Fruit fly (Drosophila melanogaster) whole organism, prepupa: ENCODE measurements around the gene rho-4.

ENCODE experiments used
- Blimp-1 ChIP-seq: fragments of 200-800 bp; sonication (Bioruptor generic); optimal IDR thresholded peaks from 3 replicates; lab custom pipeline; 2017; ENCODE audit warnings: missing biosample characterization, missing genetic modification characterization, mild to moderate bottlenecking, moderate library complexity, missing genetic modification reagents
- CG10631 ChIP-seq: fragments of 200-800 bp; sonication (Bioruptor generic); optimal IDR thresholded peaks from 2 replicates; lab custom pipeline; 2016; ENCODE audit warnings: missing biosample characterization, missing genetic modification characterization
- CG10669 ChIP-seq: fragments of 200-800 bp; sonication (Bioruptor generic); optimal IDR thresholded peaks from 3 replicates; lab custom pipeline; 2018; ENCODE audit warnings: missing biosample characterization, mild to moderate bottlenecking, missing genetic modification characterization, moderate library complexity
- CG11762 ChIP-seq: fragments of 200-800 bp; sonication (Bioruptor generic); optimal IDR thresholded peaks from 3 replicates; lab custom pipeline; 2016; ENCODE audit warnings: missing biosample characterization, missing genetic modification characterization; ENCODE audit not compliant: insufficient read depth
- CG11902 ChIP-seq: fragments of 200-800 bp; sonication (Bioruptor generic); optimal IDR thresholded peaks from 3 replicates; lab custom pipeline; 2016; ENCODE audit warnings: missing biosample characterization, missing genetic modification characterization
- CG15336 ChIP-seq: fragments of 200-800 bp; sonication (Bioruptor generic); IDR thresholded peaks from 2 replicates; pipeline ENCODE4 v1.3.6; 2022; ENCODE audit warnings: missing biosample characterization, missing genetic modification characterization
- CG1621 ChIP-seq: fragments of 200-800 bp; sonication (Bioruptor generic); optimal IDR thresholded peaks from 3 replicates; lab custom pipeline; 2018; ENCODE audit warnings: missing biosample characterization, mild to moderate bottlenecking, missing genetic modification characterization
- CG31627 ChIP-seq: fragments of 200-800 bp; sonication (Bioruptor generic); optimal IDR thresholded peaks from 3 replicates; lab custom pipeline; 2016; ENCODE audit warnings: missing biosample characterization, missing genetic modification characterization
- CG34406 ChIP-seq: fragments of 200-800 bp; sonication (Bioruptor generic); optimal IDR thresholded peaks from 3 replicates; lab custom pipeline; 2016; ENCODE audit warnings: missing biosample characterization, missing genetic modification characterization
- CG6163 ChIP-seq: fragments of 200-800 bp; sonication (Bioruptor generic); IDR thresholded peaks from 3 replicates; pipeline ENCODE4 v1.3.6; 2022; ENCODE audit warnings: missing biosample characterization, missing genetic modification characterization
- CG6276 ChIP-seq: fragments of 200-800 bp; sonication (Bioruptor generic); optimal IDR thresholded peaks from 2 replicates; lab custom pipeline; 2017; ENCODE audit warnings: missing biosample characterization, mild to moderate bottlenecking, missing genetic modification characterization
- CG6792 ChIP-seq: fragments of 200-800 bp; sonication (Bioruptor generic); optimal IDR thresholded peaks from 3 replicates; lab custom pipeline; 2016; ENCODE audit warnings: missing biosample characterization, missing genetic modification characterization
- CG6808 ChIP-seq: fragments of 200-800 bp; sonication (Bioruptor generic); optimal IDR thresholded peaks from 3 replicates; lab custom pipeline; 2017; ENCODE audit warnings: missing biosample characterization, missing genetic modification characterization, mild to moderate bottlenecking, moderate library complexity, missing genetic modification reagents
- CG6854 ChIP-seq: fragments of 200-800 bp; sonication (Bioruptor generic); optimal IDR thresholded peaks from 2 replicates; lab custom pipeline; 2017; ENCODE audit warnings: missing biosample characterization, mild to moderate bottlenecking, missing genetic modification characterization
- CG7368 ChIP-seq: fragments of 200-800 bp; sonication (Bioruptor generic); optimal IDR thresholded peaks from 3 replicates; lab custom pipeline; 2016; ENCODE audit warnings: missing biosample characterization, missing genetic modification characterization
- CG8119 ChIP-seq: fragments of 200-800 bp; sonication (Bioruptor generic); IDR thresholded peaks from 3 replicates; pipeline ENCODE4 v1.3.6; 2022; ENCODE audit warnings: missing biosample characterization, missing genetic modification characterization
- CG8319 ChIP-seq: fragments of 200-800 bp; sonication (Bioruptor generic); optimal IDR thresholded peaks from 3 replicates; lab custom pipeline; 2016; ENCODE audit warnings: missing biosample characterization, missing genetic modification characterization
- CG8632 ChIP-seq: fragments of 200-800 bp; sonication (Bioruptor generic); optimal IDR thresholded peaks from 3 replicates; lab custom pipeline; 2016; ENCODE audit warnings: missing biosample characterization, missing genetic modification characterization
- CG9139 ChIP-seq: fragments of 200-800 bp; sonication (Bioruptor generic); optimal IDR thresholded peaks from 3 replicates; lab custom pipeline; 2017; ENCODE audit warnings: missing biosample characterization, mild to moderate bottlenecking, missing genetic modification characterization
- Eip75B ChIP-seq: fragments of 200-800 bp; sonication (Bioruptor generic); optimal IDR thresholded peaks from 3 replicates; lab custom pipeline; 2016; ENCODE audit warnings: missing biosample characterization, missing genetic modification characterization
- Eip78C ChIP-seq: fragments of 200-800 bp; sonication (Bioruptor generic); peaks from one replicate; lab custom pipeline; 2016; ENCODE audit warnings: missing biosample characterization, missing genetic modification characterization
- Eip93F ChIP-seq: fragments of 200-800 bp; sonication (Bioruptor generic); optimal IDR thresholded peaks from 2 replicates; lab custom pipeline; 2016; ENCODE audit warnings: missing biosample characterization, mild to moderate bottlenecking, missing genetic modification characterization
- Ets21C ChIP-seq: fragments of 200-800 bp; sonication (Bioruptor generic); optimal IDR thresholded peaks from 3 replicates; lab custom pipeline; 2016; ENCODE audit warnings: missing biosample characterization, missing genetic modification characterization
- Ets96B ChIP-seq: fragments of 200-800 bp; optimal IDR thresholded peaks from 2 replicates; lab custom pipeline; 2019; ENCODE audit warnings: missing biosample characterization, mild to moderate bottlenecking, missing genetic modification characterization, moderate library complexity
- Gug ChIP-seq: fragments of 200-800 bp; sonication (Bioruptor generic); IDR thresholded peaks from 2 replicates; pipeline ENCODE4 v1.3.6; 2022; ENCODE audit warnings: missing biosample characterization, missing genetic modification characterization
- Hr38 ChIP-seq: sonication (Bioruptor generic); optimal IDR thresholded peaks from 2 replicates; lab custom pipeline; 2016; ENCODE audit warnings: missing biosample characterization, missing genetic modification characterization
- Hr39 ChIP-seq: fragments of 200-800 bp; sonication (Bioruptor generic); optimal IDR thresholded peaks from 2 replicates; lab custom pipeline; 2016; ENCODE audit warnings: missing biosample characterization, missing genetic modification characterization
- Hr4 ChIP-seq: fragments of 200-800 bp; sonication (Bioruptor generic); optimal IDR thresholded peaks from 3 replicates; lab custom pipeline; 2016; ENCODE audit warnings: missing biosample characterization, missing genetic modification characterization
- Lpt ChIP-seq: fragments of 200-800 bp; sonication (Bioruptor generic); optimal IDR thresholded peaks from 3 replicates; lab custom pipeline; 2016; ENCODE audit warnings: missing biosample characterization, missing genetic modification characterization
- Met ChIP-seq: fragments of 200-800 bp; sonication (Bioruptor generic); optimal IDR thresholded peaks from 3 replicates; lab custom pipeline; 2016; ENCODE audit warnings: missing biosample characterization, missing genetic modification characterization
- Smox ChIP-seq: fragments of 200-800 bp; sonication (Bioruptor generic); optimal IDR thresholded peaks from 3 replicates; lab custom pipeline; 2016; ENCODE audit warnings: missing biosample characterization, missing genetic modification characterization
- Sox102F ChIP-seq: fragments of 200-800 bp; sonication (Bioruptor generic); optimal IDR thresholded peaks from 2 replicates; lab custom pipeline; 2016; ENCODE audit warnings: missing biosample characterization, mild to moderate bottlenecking, missing genetic modification characterization
- Sox14 ChIP-seq: fragments of 200-800 bp; sonication (Bioruptor generic); optimal IDR thresholded peaks from 3 replicates; lab custom pipeline; 2016; ENCODE audit warnings: missing biosample characterization, missing genetic modification characterization
- Sox15 ChIP-seq: fragments of 200-800 bp; sonication (Bioruptor generic); optimal IDR thresholded peaks from 3 replicates; lab custom pipeline; 2016; ENCODE audit warnings: missing biosample characterization, missing genetic modification characterization
- achi ChIP-seq: fragments of 200-800 bp; sonication (Bioruptor generic); optimal IDR thresholded peaks from 3 replicates; lab custom pipeline; 2016; ENCODE audit warnings: missing biosample characterization, missing genetic modification characterization
- acj6 ChIP-seq: fragments of 200-800 bp; sonication (Bioruptor generic); optimal IDR thresholded peaks from 3 replicates; lab custom pipeline; 2016; ENCODE audit warnings: missing biosample characterization, missing genetic modification characterization
- dac ChIP-seq: fragments of 200-800 bp; sonication (Bioruptor generic); optimal IDR thresholded peaks from 2 replicates; lab custom pipeline; 2017; ENCODE audit warnings: missing biosample characterization, mild to moderate bottlenecking, missing genetic modification characterization
- eg ChIP-seq: fragments of 200-800 bp; sonication (Bioruptor generic); IDR thresholded peaks from 3 replicates; pipeline ENCODE4 v1.3.6; 2022; ENCODE audit warnings: missing biosample characterization, missing genetic modification characterization
- esn ChIP-seq: fragments of 200-800 bp; sonication (Bioruptor generic); optimal IDR thresholded peaks from 2 replicates; lab custom pipeline; 2016; ENCODE audit warnings: missing biosample characterization, mild to moderate bottlenecking, missing genetic modification characterization, moderate library complexity
- fd85E ChIP-seq: fragments of 200-800 bp; sonication (Bioruptor generic); optimal IDR thresholded peaks from 3 replicates; lab custom pipeline; 2016; ENCODE audit warnings: missing biosample characterization, missing genetic modification characterization
- fkh ChIP-seq: fragments of 200-800 bp; sonication (Bioruptor generic); optimal IDR thresholded peaks from 3 replicates; lab custom pipeline; 2017; ENCODE audit warnings: missing biosample characterization, mild to moderate bottlenecking, missing genetic modification characterization, moderate library complexity
- lz ChIP-seq: fragments of 200-800 bp; sonication (Bioruptor generic); optimal IDR thresholded peaks from 3 replicates; lab custom pipeline; 2016; ENCODE audit warnings: missing biosample characterization, missing genetic modification characterization
- net ChIP-seq: fragments of 200-800 bp; sonication (Bioruptor generic); optimal IDR thresholded peaks from 3 replicates; lab custom pipeline; 2016; ENCODE audit warnings: missing biosample characterization, missing genetic modification characterization
- pdm3 ChIP-seq: fragments of 200-800 bp; sonication (Bioruptor generic); optimal IDR thresholded peaks from 3 replicates; lab custom pipeline; 2016; ENCODE audit warnings: missing biosample characterization, missing genetic modification characterization
- salr ChIP-seq, 2 experiments: fragments of 200-800 bp; sonication (Bioruptor generic); optimal IDR thresholded peaks; 3 replicates each; lab custom pipeline; 2016 to 2018; ENCODE audit warnings: missing biosample characterization in 2 of 2, missing genetic modification characterization in 2 of 2, mild to moderate bottlenecking in 1 of 2
- ss ChIP-seq, 2 experiments: fragments of 200-800 bp; sonication (Bioruptor generic); optimal IDR thresholded peaks; 2 replicates in 1 of 2; 3 replicates in 1 of 2; lab custom pipeline; 2017 to 2018; ENCODE audit warnings: mild to moderate bottlenecking in 2 of 2, missing biosample characterization in 2 of 2, missing genetic modification characterization in 2 of 2, moderate library complexity in 1 of 2
- svp ChIP-seq: fragments of 200-800 bp; sonication (Bioruptor generic); peaks from one replicate; lab custom pipeline; 2016; ENCODE audit warnings: missing biosample characterization, missing genetic modification characterization
- vri ChIP-seq: fragments of 200-800 bp; sonication (Bioruptor generic); optimal IDR thresholded peaks from 3 replicates; lab custom pipeline; 2016; ENCODE audit warnings: missing biosample characterization, mild to moderate bottlenecking, missing genetic modification characterization

The rho-4 gene

DNA sequence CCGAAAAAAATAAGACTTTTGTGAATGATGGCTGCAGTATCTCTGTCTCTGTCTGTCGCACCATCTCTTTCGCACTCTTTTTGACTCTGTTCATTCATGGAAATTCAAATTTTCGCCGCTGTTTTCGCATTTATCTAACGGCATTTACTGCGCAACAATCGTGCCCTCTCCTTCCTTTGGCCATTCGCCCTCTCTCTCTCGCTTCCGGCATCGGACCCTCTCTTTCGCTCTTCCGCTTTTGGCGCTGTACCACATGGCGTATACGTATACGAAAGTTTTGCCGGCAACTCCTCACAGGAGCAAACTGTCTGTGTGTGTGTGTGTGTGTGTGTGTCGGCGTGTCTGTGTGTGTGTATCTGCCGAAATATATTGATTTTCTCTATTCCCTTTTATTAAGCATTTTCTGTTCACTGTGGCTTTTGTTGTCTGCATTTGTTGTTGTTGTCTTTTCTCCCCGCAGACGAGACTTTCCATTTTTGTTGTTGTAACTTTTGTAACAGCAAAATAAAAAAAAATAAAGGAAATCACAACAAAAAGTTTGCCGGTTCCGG, 45.0 kb downstream of the rho-4 start:
- no peak for TF ChIP-seq fd85E
- no peak for TF ChIP-seq CG8119 (GFP tag; lab: Robert Waterston, UW)
- no peak for TF ChIP-seq lz
- no peak for TF ChIP-seq Ets96B
- TF ChIP-seq CG10631 (GFP tag; lab: Kevin White, UChicago), result no peak
- TF ChIP-seq salr (GFP tag; optimal IDR thresholded peaks at IDR 0.05; lab: Kevin White, UChicago), result no peak
- TF ChIP-seq CG6854, result no peak
- TF ChIP-seq Smox, result no peak
- no peak for TF ChIP-seq Gug (GFP tag; lab: Robert Waterston, UW)
- TF ChIP-seq dac (GFP tag; lab: Kevin White, UChicago), result no peak
- no peak for TF ChIP-seq achi (GFP tag; lab: Kevin White, UChicago)
- TF ChIP-seq ss (GFP tag; optimal IDR thresholded peaks at IDR 0.05; lab: Kevin White, UChicago), result no peak
- TF ChIP-seq eg (GFP tag; lab: Robert Waterston, UW), result no peak
- no peak for TF ChIP-seq acj6 (GFP tag; lab: Kevin White, UChicago)
- no peak for TF ChIP-seq fkh (GFP tag; lab: Kevin White, UChicago)
- no peak for TF ChIP-seq Sox14 (GFP tag; lab: Kevin White, UChicago)

DNA sequence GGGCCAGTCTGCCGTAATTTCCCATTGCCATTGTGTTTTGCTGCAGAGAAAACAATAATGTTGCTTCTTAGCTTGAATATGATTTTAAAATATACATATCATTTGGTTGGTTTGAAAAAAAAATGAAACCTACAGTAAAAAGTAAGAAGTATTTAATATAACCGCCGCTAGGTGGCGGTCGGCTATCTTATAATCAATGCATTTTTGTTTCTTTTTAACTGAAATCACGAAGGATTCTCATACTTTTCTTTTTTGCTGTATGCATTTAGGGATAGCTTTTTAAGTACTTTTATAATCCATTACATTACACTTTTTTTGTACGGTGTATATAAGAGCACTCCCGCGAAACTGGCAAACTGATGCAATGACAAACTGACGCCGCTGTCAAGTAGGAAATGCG, 51.8 kb downstream of the rho-4 start:
- no peak for TF ChIP-seq salr (GFP tag; optimal IDR thresholded peaks at IDR 0.05; lab: Kevin White, UChicago)
- TF ChIP-seq lz, result no peak
- peak; percentile 30 for TF ChIP-seq pdm3 (GFP tag; lab: Kevin White, UChicago)
- no peak for TF ChIP-seq Smox
- TF ChIP-seq vri (GFP tag; lab: Kevin White, UChicago), result no peak
- peak; percentile 4 for TF ChIP-seq esn
- peak; percentile 65 for TF ChIP-seq svp (GFP tag; lab: Kevin White, UChicago)
- no peak for TF ChIP-seq net (GFP tag; lab: Kevin White, UChicago)
- TF ChIP-seq CG31627 (GFP tag; lab: Kevin White, UChicago), result no peak
- no peak for TF ChIP-seq Sox102F (GFP tag; lab: Kevin White, UChicago)
- no peak for TF ChIP-seq Hr38 (GFP tag; lab: Kevin White, UChicago)
- TF ChIP-seq Ets96B, result peak; percentile 14
- TF ChIP-seq eg (GFP tag; lab: Robert Waterston, UW), result 0 out of 3 replicates have a peak, but pooled peaks have one; percentile 13
- TF ChIP-seq Lpt (GFP tag; lab: Kevin White, UChicago), result no peak
- no peak for TF ChIP-seq dac (GFP tag; lab: Kevin White, UChicago)
- no peak for TF ChIP-seq CG8319 (GFP tag; lab: Kevin White, UChicago)
- TF ChIP-seq Gug (GFP tag; lab: Robert Waterston, UW), result no peak
- peak; percentile 41; the same call in 1 of the 3 replicates for TF ChIP-seq CG8119 (GFP tag; lab: Robert Waterston, UW)
- TF ChIP-seq CG6163 (GFP tag; lab: Robert Waterston, UW), result 0 out of 3 replicates have a peak, but pooled peaks have one; percentile 21
- TF ChIP-seq Hr4 (GFP tag; lab: Kevin White, UChicago), result peak; percentile 40
- TF ChIP-seq CG6854, result no peak
- no peak for TF ChIP-seq ss (GFP tag; optimal IDR thresholded peaks at IDR 0.05; lab: Kevin White, UChicago)
- peak; percentile 16 for TF ChIP-seq CG6276
- TF ChIP-seq CG9139 (GFP tag; lab: Kevin White, UChicago), result no peak
- no peak for TF ChIP-seq Ets21C
- TF ChIP-seq fkh (GFP tag; lab: Kevin White, UChicago), result no peak
- TF ChIP-seq CG1621 (tag; lab: Kevin White, UChicago), result no peak
- TF ChIP-seq CG6808, result no peak
- TF ChIP-seq CG11762 (GFP tag; lab: Kevin White, UChicago), result no peak
- TF ChIP-seq CG10669 (GFP tag; lab: Kevin White, UChicago), result peak; percentile 19
- TF ChIP-seq Eip93F (GFP tag; lab: Kevin White, UChicago), result no peak
- TF ChIP-seq Sox15, result no peak
- TF ChIP-seq Sox14 (GFP tag; lab: Kevin White, UChicago), result no peak
- TF ChIP-seq CG11902 (GFP tag; lab: Kevin White, UChicago), result no peak
- TF ChIP-seq Hr39, result no peak
- no peak for TF ChIP-seq fd85E
- TF ChIP-seq CG10631 (GFP tag; lab: Kevin White, UChicago), result no peak
- no peak for TF ChIP-seq CG8632 (GFP tag; lab: Kevin White, UChicago)
- TF ChIP-seq Eip75B (GFP tag; lab: Kevin White, UChicago), result peak; percentile 19
- no peak for TF ChIP-seq CG34406 (GFP tag; lab: Kevin White, UChicago)
- TF ChIP-seq CG7368 (GFP tag; lab: Kevin White, UChicago), result no peak
- no peak for TF ChIP-seq CG6792 (GFP tag; lab: Kevin White, UChicago)
- peak; percentile 31 for TF ChIP-seq Eip78C (GFP tag; lab: Kevin White, UChicago)
- TF ChIP-seq Met (GFP tag; lab: Kevin White, UChicago), result peak; percentile 61
- peak; percentile 35; the same call in 1 of the 2 replicates for TF ChIP-seq CG15336
- no peak for TF ChIP-seq Blimp-1
